Fruit fly (Drosophila melanogaster): ENCODE measurements around the gene CG14325.

CG14325 gene

dm6 chr3R:17647444-17647843 is 20.5 kb downstream of the CG14325 start, which contains the start of gene CG14322 (continued):
- TF ChIP-seq kah (GFP tag; optimal IDR thresholded peaks at IDR 0.05), result no peak
- no peak for TF ChIP-seq H15 (GFP tag; IDR thresholded peaks at IDR 0.05)
- TF ChIP-seq CG4707 (GFP tag; optimal IDR thresholded peaks at IDR 0.05), result no peak
- TF ChIP-seq CG6654 (GFP tag; optimal IDR thresholded peaks at IDR 0.05), result no peak
- no peak for TF ChIP-seq CG17328 (GFP tag; IDR thresholded peaks at IDR 0.05)
- TF ChIP-seq pho (GFP tag; optimal IDR thresholded peaks at IDR 0.05), result no peak
- TF ChIP-seq Atf-2 (GFP tag; optimal IDR thresholded peaks at IDR 0.05), result no peak
- no peak for TF ChIP-seq CG30020 (tag; optimal IDR thresholded peaks at IDR 0.05)
- no peak for TF ChIP-seq tna (GFP tag; IDR thresholded peaks at IDR 0.05; ENCODE audit: partially characterized antibody)
- no peak for TF ChIP-seq Hr3 (GFP tag; optimal IDR thresholded peaks at IDR 0.05)
- no peak for TF ChIP-seq psq (GFP tag; optimal IDR thresholded peaks at IDR 0.05)
- TF ChIP-seq CG7786 (GFP tag; optimal IDR thresholded peaks at IDR 0.05), result no peak
- no peak for TF ChIP-seq Mes4 (GFP tag; optimal IDR thresholded peaks at IDR 0.05)
- no peak for TF ChIP-seq Lhr (GFP tag; optimal IDR thresholded peaks at IDR 0.05)
- no peak for TF ChIP-seq pan (optimal IDR thresholded peaks at IDR 0.05)
- no peak for TF ChIP-seq pan (GFP tag; optimal IDR thresholded peaks at IDR 0.05 in 1 of 2, IDR thresholded peaks at IDR 0.05 in 1 of 2)
- no peak for TF ChIP-seq bab2 (GFP tag; optimal IDR thresholded peaks at IDR 0.05)
- TF ChIP-seq CG4617 (GFP tag; optimal IDR thresholded peaks at IDR 0.05; ENCODE audit: borderline replicate concordance), result peak; percentile 9
- no peak for TF ChIP-seq CG33557 (GFP tag; optimal IDR thresholded peaks at IDR 0.05)
- no peak for TF ChIP-seq CG4854 (GFP tag; optimal IDR thresholded peaks at IDR 0.05)
- no peak for TF ChIP-seq pb (GFP tag; optimal IDR thresholded peaks at IDR 0.05)
- TF ChIP-seq CG3281 (GFP tag; optimal IDR thresholded peaks at IDR 0.05), result no peak
- TF ChIP-seq oc (tag; optimal IDR thresholded peaks at IDR 0.05), result no peak
- TF ChIP-seq CG12104 (GFP tag; optimal IDR thresholded peaks at IDR 0.05), result no peak
- TF ChIP-seq CG10654 (GFP tag; optimal IDR thresholded peaks at IDR 0.05), result no peak
- no peak for TF ChIP-seq Dad (GFP tag; optimal IDR thresholded peaks at IDR 0.05)
- TF ChIP-seq Atf3 (GFP tag; optimal IDR thresholded peaks at IDR 0.05), result no peak
- no peak for TF ChIP-seq Hr51 (GFP tag; optimal IDR thresholded peaks at IDR 0.05)
- TF ChIP-seq Taf1 (GFP tag; IDR thresholded peaks at IDR 0.05), result no peak
- no peak for TF ChIP-seq bigmax (GFP tag; optimal IDR thresholded peaks at IDR 0.05)
- TF ChIP-seq Antp (GFP tag; optimal IDR thresholded peaks at IDR 0.05), result no peak
- TF ChIP-seq CG4360 (GFP tag; IDR thresholded peaks at IDR 0.05), result no peak
- TF ChIP-seq CG9215 (GFP tag; IDR thresholded peaks at IDR 0.05), result no peak
- peak; percentile 6 for TF ChIP-seq sug (tag; optimal IDR thresholded peaks at IDR 0.05)
- peak; percentile 31 for TF ChIP-seq CG15514 (GFP tag; optimal IDR thresholded peaks at IDR 0.05)
- TF ChIP-seq so (GFP tag; IDR thresholded peaks at IDR 0.05), result no peak
- TF ChIP-seq CG11398 (GFP tag; optimal IDR thresholded peaks at IDR 0.05), result no peak
- TF ChIP-seq CG1024 (GFP tag; IDR thresholded peaks at IDR 0.05), result no peak
- peak; percentile 52; the same call in 1 of the 2 replicates for TF ChIP-seq sna (GFP tag; IDR thresholded peaks at IDR 0.05; ENCODE audit: partially characterized antibody)
- no peak for TF ChIP-seq trh (GFP tag; optimal IDR thresholded peaks at IDR 0.05)
- no peak for TF ChIP-seq MTF-1 (GFP tag; optimal IDR thresholded peaks at IDR 0.05; ENCODE audit: borderline replicate concordance)
- no peak for TF ChIP-seq cas (GFP tag; IDR thresholded peaks at IDR 0.05)
- no peak for TF ChIP-seq ewg (GFP tag; optimal IDR thresholded peaks at IDR 0.05)
- TF ChIP-seq CG1647 (GFP tag; optimal IDR thresholded peaks at IDR 0.05), result no peak
- TF ChIP-seq HmgZ (tag; optimal IDR thresholded peaks at IDR 0.05), result no peak
- no peak for TF ChIP-seq CG34422 (GFP tag; IDR thresholded peaks at IDR 0.05)
- peak; percentile 56 for TF ChIP-seq CG13287 (GFP tag; IDR thresholded peaks at IDR 0.05; ENCODE audit: partially characterized antibody)
- TF ChIP-seq CG4730 (GFP tag; IDR thresholded peaks at IDR 0.05), result no peak
- peak; percentile 23 for TF ChIP-seq CG17802 (tag; optimal IDR thresholded peaks at IDR 0.05)
- no peak for TF ChIP-seq HLH3B (GFP tag; IDR thresholded peaks at IDR 0.05)
- TF ChIP-seq PHDP (tag; optimal IDR thresholded peaks at IDR 0.05), result no peak
- no peak for TF ChIP-seq CG6854 (GFP tag; optimal IDR thresholded peaks at IDR 0.05)
